Worm (Caenorhabditis elegans) whole organism, L4 larva: ENCODE measurements around the gene osm-8.

Source experiments
- F49E8.2 ChIP-seq: sonication (generic microtip); optimal IDR thresholded peaks from 2 replicates; lab custom pipeline; 2016; ENCODE audit warnings: missing compliant biosample characterization, mild to moderate bottlenecking, missing genetic modification characterization, borderline replicate concordance
- Y75B8A.6 ChIP-seq: fragments of 200-800 bp; sonication (Bioruptor generic); IDR thresholded peaks from 2 replicates; pipeline ENCODE4 v1.3.6; 2022; ENCODE audit warnings: missing genetic modification reagents, missing genetic modification characterization, missing compliant biosample characterization
- aha-1 ChIP-seq: fragments of 150-350 bp; peaks from one replicate; lab custom pipeline; 2014; ENCODE audit warnings: missing biosample characterization, missing genetic modification characterization
- ceh-20 ChIP-seq: fragments of 200-800 bp; sonication (Bioruptor generic); IDR thresholded peaks from 2 replicates; pipeline ENCODE4 v1.3.6; 2022; ENCODE audit warnings: missing genetic modification reagents, missing genetic modification characterization, missing compliant biosample characterization
- ceh-32 ChIP-seq: sonication (generic microtip); optimal IDR thresholded peaks from 2 replicates; lab custom pipeline; 2016; ENCODE audit warnings: mild to moderate bottlenecking, missing genetic modification characterization, missing compliant biosample characterization; ENCODE audit not compliant: poor library complexity
- ces-1 ChIP-seq: fragments of 150-350 bp; sonication (generic microtip); optimal IDR thresholded peaks from 4 replicates; lab custom pipeline; 2014; ENCODE audit warnings: missing biosample characterization, missing genetic modification reagents, missing genetic modification characterization
- cey-2 ChIP-seq: sonication (generic microtip); optimal IDR thresholded peaks from 3 replicates; lab custom pipeline; 2017; ENCODE audit warnings: missing genetic modification characterization, mild to moderate bottlenecking, missing compliant biosample characterization, antibody characterized with exemption, borderline replicate concordance; ENCODE audit not compliant: insufficient read depth
- daf-8 ChIP-seq: fragments of 200-800 bp; sonication (Bioruptor generic); IDR thresholded peaks from 2 replicates; pipeline ENCODE4 v1.3.6; 2022; ENCODE audit warnings: missing genetic modification characterization, missing compliant biosample characterization
- dmd-6 ChIP-seq: fragments of 200-800 bp; sonication (Bioruptor generic); IDR thresholded peaks from 2 replicates; pipeline ENCODE4 v1.3.6; 2022; ENCODE audit warnings: missing genetic modification reagents, missing genetic modification characterization, missing compliant biosample characterization
- duxl-1 ChIP-seq: sonication (generic microtip); optimal IDR thresholded peaks from 2 replicates; lab custom pipeline; 2016; ENCODE audit warnings: mild to moderate bottlenecking, missing genetic modification characterization, moderate library complexity, missing compliant biosample characterization; ENCODE audit not compliant: poor library complexity
- egl-43 ChIP-seq: fragments of 200-800 bp; sonication (Bioruptor generic); IDR thresholded peaks from 2 replicates; pipeline ENCODE4 v1.3.6; 2022; ENCODE audit warnings: missing genetic modification reagents, missing genetic modification characterization, missing compliant biosample characterization
- gei-8 ChIP-seq: fragments of 200-800 bp; sonication (Bioruptor generic); optimal IDR thresholded peaks from 2 replicates; lab custom pipeline; 2018; ENCODE audit warnings: mild to moderate bottlenecking, missing genetic modification characterization, missing compliant biosample characterization
- hlh-30 ChIP-seq: sonication (generic microtip); optimal IDR thresholded peaks from 2 replicates; lab custom pipeline; 2017; ENCODE audit warnings: antibody characterized with exemption, mild to moderate bottlenecking, missing genetic modification characterization, missing compliant biosample characterization; ENCODE audit not compliant: insufficient read depth
- hmg-1.1 ChIP-seq: fragments of 200-800 bp; sonication (Bioruptor generic); IDR thresholded peaks from 2 replicates; pipeline ENCODE4 v1.3.6; 2022; ENCODE audit warnings: missing genetic modification reagents, missing genetic modification characterization, missing compliant biosample characterization
- lin-15B ChIP-seq: fragments of 150-350 bp; sonication (generic microtip); optimal IDR thresholded peaks from 3 replicates; lab custom pipeline; 2014; ENCODE audit warnings: missing biosample characterization, missing genetic modification characterization
- lin-38 ChIP-seq: fragments of 200-800 bp; sonication (Bioruptor generic); IDR thresholded peaks from 2 replicates; pipeline ENCODE4 v1.3.6; 2022; ENCODE audit warnings: missing genetic modification reagents, missing genetic modification characterization, missing compliant biosample characterization
- madf-5 ChIP-seq, 2 experiments: fragments of 200-800 bp; sonication (Bioruptor generic); IDR thresholded peaks; 2 replicates each; pipeline ENCODE4 v1.3.6; 2022; ENCODE audit warnings: missing compliant biosample characterization in 2 of 2, missing genetic modification characterization in 2 of 2
- madf-9 ChIP-seq: fragments of 200-800 bp; sonication (Bioruptor generic); conservative IDR thresholded peaks from 2 replicates; pipeline ENCODE4 v1.3.6; 2022; ENCODE audit warnings: missing genetic modification reagents, missing genetic modification characterization, missing compliant biosample characterization
- mdt-29 ChIP-seq: fragments of 200-800 bp; sonication (Bioruptor generic); IDR thresholded peaks from 2 replicates; pipeline ENCODE4 v1.3.6; 2022; ENCODE audit warnings: missing genetic modification reagents, missing genetic modification characterization, missing compliant biosample characterization
- mxl-3 ChIP-seq: fragments of 200-800 bp; sonication (Bioruptor generic); optimal IDR thresholded peaks from 2 replicates; lab custom pipeline; 2018; ENCODE audit warnings: mild to moderate bottlenecking, missing genetic modification characterization, missing compliant biosample characterization
- nhr-11 ChIP-seq: fragments of 150-350 bp; optimal IDR thresholded peaks from 2 replicates; lab custom pipeline; 2014; ENCODE audit warnings: missing biosample characterization, missing genetic modification characterization
- nhr-111 ChIP-seq: fragments of 200-800 bp; sonication (Bioruptor generic); optimal IDR thresholded peaks from 2 replicates; lab custom pipeline; 2018; ENCODE audit warnings: mild to moderate bottlenecking, missing genetic modification characterization, missing compliant biosample characterization
- nhr-41 ChIP-seq: fragments of 200-800 bp; sonication (Bioruptor generic); IDR thresholded peaks from 2 replicates; pipeline ENCODE4 v1.3.6; 2022; ENCODE audit warnings: missing genetic modification reagents, missing genetic modification characterization, missing compliant biosample characterization
- nhr-6 ChIP-seq: fragments of 150-350 bp; optimal IDR thresholded peaks from 2 replicates; lab custom pipeline; 2014; ENCODE audit warnings: missing biosample characterization, missing genetic modification characterization
- pha-4 ChIP-seq, 2 experiments: fragments of 150-350 bp in 1 of 2; fragments of 200-800 bp in 1 of 2; sonication (Bioruptor generic) in 1 of 2; IDR thresholded peaks in 1 of 2; optimal IDR thresholded peaks in 1 of 2; 2 replicates each; pipeline versions ENCODE4 v1.3.6 to Lab custom; 2014 to 2022; ENCODE audit warnings: missing genetic modification characterization in 2 of 2, missing genetic modification reagents in 2 of 2, missing biosample characterization in 1 of 2, missing compliant biosample characterization in 1 of 2
- spr-1 ChIP-seq: sonication (generic microtip); optimal IDR thresholded peaks from 2 replicates; lab custom pipeline; 2016; ENCODE audit warnings: mild to moderate bottlenecking, missing genetic modification characterization, missing compliant biosample characterization
- spr-3 ChIP-seq: fragments of 200-800 bp; sonication (Bioruptor generic); optimal IDR thresholded peaks from 2 replicates; lab custom pipeline; 2018; ENCODE audit warnings: mild to moderate bottlenecking, missing genetic modification characterization, missing compliant biosample characterization
- tra-1 ChIP-seq: fragments of 200-800 bp; sonication (Bioruptor generic); IDR thresholded peaks from 2 replicates; pipeline ENCODE4 v1.3.6; 2022; ENCODE audit warnings: missing genetic modification reagents, missing genetic modification characterization, missing compliant biosample characterization
- unc-130 ChIP-seq: sonication (generic microtip); optimal IDR thresholded peaks from 2 replicates; lab custom pipeline; 2016; ENCODE audit warnings: missing genetic modification reagents, missing genetic modification characterization, missing compliant biosample characterization
- unc-62 ChIP-seq, 3 experiments: fragments of 150-350 bp in 1 of 3; sonication (generic microtip); optimal IDR thresholded peaks in 2 of 3; peaks in 1 of 3; 1 replicate in 1 of 3; 2 replicates in 2 of 3; lab custom pipeline; 2014 to 2017; ENCODE audit warnings: missing biosample characterization in 3 of 3, missing genetic modification characterization in 3 of 3, missing genetic modification reagents in 3 of 3, missing genotype in 1 of 3
- vab-7 ChIP-seq: fragments of 200-800 bp; sonication (Bioruptor generic); IDR thresholded peaks from 2 replicates; pipeline ENCODE4 v1.3.6; 2022; ENCODE audit warnings: missing genetic modification reagents, missing genetic modification characterization, missing compliant biosample characterization
- zfp-3 ChIP-seq: fragments of 200-800 bp; sonication (Bioruptor generic); conservative IDR thresholded peaks from 2 replicates; pipeline ENCODE4 v1.3.6; 2022; ENCODE audit warnings: missing genetic modification reagents, missing genetic modification characterization, missing compliant biosample characterization

Gene osm-8

ce11 chrII:7631171-7631570 is 26.0 kb upstream of the osm-8 start (continued):
- no peak for TF ChIP-seq spr-1 (tag; lab: Kevin White, UChicago)
- TF ChIP-seq daf-8 (GFP tag; lab: Robert Waterston, UW): no peak
- TF ChIP-seq lin-15B (tag; lab: Kevin White, UChicago): no peak
- no peak for TF ChIP-seq madf-9 (GFP tag; lab: Robert Waterston, UW)
- TF ChIP-seq zfp-3 (GFP tag; lab: Robert Waterston, UW): no peak
- no peak for TF ChIP-seq nhr-6 (tag; lab: Kevin White, UChicago)
- no peak for TF ChIP-seq nhr-11 (tag; lab: Kevin White, UChicago)
- TF ChIP-seq mdt-29 (GFP tag; lab: Robert Waterston, UW): no peak
- TF ChIP-seq ceh-20 (GFP tag; lab: Robert Waterston, UW): no peak

DNA sequence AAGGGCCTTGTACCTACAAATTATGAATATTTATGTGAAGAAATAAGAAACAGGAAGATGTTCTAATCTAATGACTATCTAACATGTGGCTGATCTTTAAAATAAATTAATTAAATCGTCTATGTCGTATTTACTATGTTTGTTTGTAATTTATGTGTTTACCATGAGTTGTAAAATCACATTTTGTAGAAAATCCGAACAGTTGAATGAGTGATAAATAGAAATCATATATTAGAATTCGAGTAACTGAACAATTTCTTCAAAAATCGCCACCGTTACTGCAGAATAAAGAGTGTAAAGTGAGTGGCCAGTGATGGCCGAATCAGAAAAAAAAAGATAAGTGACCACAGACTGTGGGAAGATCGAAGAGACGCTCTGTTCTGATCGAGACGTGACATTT is 24.8 kb upstream of the osm-8 start:
- no peak for TF ChIP-seq ceh-32 (tag; lab: Kevin White, UChicago)
- peak; percentile 93 for TF ChIP-seq aha-1 (tag; lab: Kevin White, UChicago)

ce11 chrII:7628640-7629039 is 23.4 kb upstream of the osm-8 start:
- no peak for TF ChIP-seq duxl-1 (tag; lab: Kevin White, UChicago)
- TF ChIP-seq gei-8 (GFP tag; lab: Kevin White, UChicago): no peak
- TF ChIP-seq hlh-30 (tag; lab: Kevin White, UChicago): peak; percentile 53
- TF ChIP-seq mxl-3 (GFP tag; lab: Kevin White, UChicago): peak; percentile 21
- TF ChIP-seq hmg-1.1 (GFP tag; lab: Robert Waterston, UW): no peak
- no peak for TF ChIP-seq F49E8.2
- TF ChIP-seq Y75B8A.6 (GFP tag; lab: Robert Waterston, UW): no peak
- no peak for TF ChIP-seq tra-1 (GFP tag; lab: Robert Waterston, UW)
- no peak for TF ChIP-seq cey-2 (tag; lab: Kevin White, UChicago)
- no peak for TF ChIP-seq dmd-6 (GFP tag; lab: Robert Waterston, UW)
- no peak for TF ChIP-seq nhr-41
- no peak for TF ChIP-seq nhr-111
- TF ChIP-seq nhr-11 (tag; lab: Kevin White, UChicago): no peak
- TF ChIP-seq lin-38 (GFP tag; lab: Robert Waterston, UW): no peak
- no peak for TF ChIP-seq spr-3 (GFP tag; lab: Kevin White, UChicago)
- TF ChIP-seq madf-5 (GFP tag; IDR thresholded peaks at IDR 0.05; lab: Robert Waterston, UW): no peak

ce11 chrII:7624995-7625394 is 19.8 kb upstream of the osm-8 start:
- 0 out of 2 replicates have a peak, but pooled peaks have one; percentile 31 for TF ChIP-seq egl-43 (GFP tag; lab: Robert Waterston, UW)
- TF ChIP-seq ces-1: peak; percentile 25
- TF ChIP-seq vab-7 (GFP tag; lab: Robert Waterston, UW): 0 out of 2 replicates have a peak, but pooled peaks have one; percentile 30
- no peak for TF ChIP-seq lin-38 (GFP tag; lab: Robert Waterston, UW)
- no peak for TF ChIP-seq unc-130 (GFP tag; lab: Kevin White, UChicago)
- TF ChIP-seq unc-62 (GFP tag; optimal IDR thresholded peaks at IDR 0.05 in 1 of 2; lab: Kevin White, UChicago): peak in 1 of 2 experiments; percentile 49
- TF ChIP-seq unc-62 (tag; optimal IDR thresholded peaks at IDR 0.05; lab: Kevin White, UChicago): no peak
- TF ChIP-seq pha-4 (GFP tag; IDR thresholded peaks at IDR 0.05; lab: Robert Waterston, UW): no peak
- no peak for TF ChIP-seq pha-4 (tag; optimal IDR thresholded peaks at IDR 0.05; lab: Kevin White, UChicago)
